Worm (Caenorhabditis elegans): ENCODE measurements around the gene ncs-4.

DNA sequence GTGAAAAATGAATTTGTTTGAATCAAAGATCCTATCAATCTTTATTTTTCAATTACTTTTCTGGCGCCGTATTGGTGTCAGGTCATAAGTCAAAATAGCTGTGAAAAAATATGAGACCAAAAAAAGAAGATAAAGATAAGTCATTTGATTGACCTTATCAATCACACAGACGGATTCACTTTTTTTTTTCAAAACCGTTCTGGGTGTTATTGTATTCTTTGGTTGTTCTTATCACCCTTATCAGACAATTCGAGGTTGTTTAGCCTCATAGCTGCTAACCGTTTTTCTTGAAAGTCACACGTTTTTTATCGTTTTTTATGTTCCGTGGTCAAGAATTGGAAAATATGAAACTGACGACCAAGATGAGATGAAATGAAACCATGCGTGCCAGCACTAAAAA lies 7.8 kb upstream of the ncs-4 start:
- no peak for TF ChIP-seq ama-1 (optimal IDR thresholded peaks at IDR 0.05)
- no peak for TF ChIP-seq snpc-4 (tag; optimal IDR thresholded peaks at IDR 0.05)
- no peak for TF ChIP-seq ceh-82 (tag; optimal IDR thresholded peaks at IDR 0.05)
- TF ChIP-seq mdl-1 (tag; optimal IDR thresholded peaks at IDR 0.05): no peak
- TF ChIP-seq ZK546.5 (tag; optimal IDR thresholded peaks at IDR 0.05): no peak
- no peak for TF ChIP-seq F13H6.1 (tag; optimal IDR thresholded peaks at IDR 0.05)
- TF ChIP-seq elt-3 (tag; optimal IDR thresholded peaks at IDR 0.05): no peak

Data from whole organism, L2 larva.